Fruit fly (Drosophila melanogaster): Measurements from ENCODE around the gene neo.
A peak's percentile ranks its signal among the peaks of the same experiment; 100 is the strongest.

The neo gene

DNA sequence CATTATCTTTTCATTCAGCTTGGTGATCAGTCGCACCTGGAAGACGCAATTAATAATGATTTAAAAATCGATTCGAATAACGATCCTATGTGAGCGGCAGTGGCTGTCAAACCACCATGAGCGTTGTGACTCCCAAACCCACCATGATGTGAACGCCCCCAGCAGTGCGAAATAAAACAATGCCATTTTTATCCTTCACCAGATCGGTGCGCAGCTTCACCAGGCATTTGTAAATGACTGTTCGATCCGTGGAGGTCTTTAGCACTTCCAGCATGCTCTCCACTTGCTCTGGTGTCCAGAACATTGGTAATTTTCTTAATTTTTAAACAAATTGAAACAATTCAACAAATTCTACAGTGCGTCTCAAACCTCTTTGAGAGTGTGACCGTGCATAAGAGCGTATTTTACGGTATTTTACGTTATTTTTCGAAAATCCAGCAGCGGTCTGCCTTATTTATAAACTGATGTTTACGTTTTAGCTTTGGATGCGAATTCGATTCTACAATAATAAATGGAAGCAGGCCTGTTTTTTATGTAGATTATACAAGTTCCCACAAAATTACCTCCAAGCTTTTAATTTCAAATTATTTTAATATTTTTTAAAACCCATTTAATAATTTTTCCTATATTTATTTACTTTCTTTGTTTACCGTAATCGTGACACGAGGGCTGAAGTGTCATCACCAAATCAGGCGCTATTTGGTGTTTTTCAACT, 19.8 kb upstream of the neo start, which contains the start of the genes Rnb and Drice (continued):
- no peak for TF ChIP-seq D19B (GFP tag; optimal IDR thresholded peaks at IDR 0.05)
- TF ChIP-seq Vsx1 (GFP tag; optimal IDR thresholded peaks at IDR 0.05): no peak
- TF ChIP-seq odd (GFP tag; optimal IDR thresholded peaks at IDR 0.05): no peak
- TF ChIP-seq dm (GFP tag; optimal IDR thresholded peaks at IDR 0.05): no peak
- TF ChIP-seq CG3281 (GFP tag; optimal IDR thresholded peaks at IDR 0.05): peak; percentile 56
- TF ChIP-seq Hmx (GFP tag; optimal IDR thresholded peaks at IDR 0.05): no peak
- TF ChIP-seq CG2129 (GFP tag; IDR thresholded peaks at IDR 0.05; ENCODE audit: partially characterized antibody): peak; percentile 63
- no peak for TF ChIP-seq pita (GFP tag; optimal IDR thresholded peaks at IDR 0.05)
- peak; percentile 27; the same call in 1 of the 3 replicates for TF ChIP-seq Aef1 (GFP tag; IDR thresholded peaks at IDR 0.05)
- TF ChIP-seq PHDP (tag; optimal IDR thresholded peaks at IDR 0.05): no peak
- TF ChIP-seq Oaz (GFP tag; IDR thresholded peaks at IDR 0.05): no peak
- TF ChIP-seq cas (GFP tag; IDR thresholded peaks at IDR 0.05): no peak
- no peak for TF ChIP-seq prd (optimal IDR thresholded peaks at IDR 0.05)
- peak; percentile 55 for TF ChIP-seq prd (GFP tag; IDR thresholded peaks at IDR 0.05)
- TF ChIP-seq gsb (GFP tag; IDR thresholded peaks at IDR 0.05): no peak
- no peak for TF ChIP-seq Dip2 (GFP tag; IDR thresholded peaks at IDR 0.05)
- 0 out of 2 replicates have a peak, but pooled peaks have one; percentile 13 for TF ChIP-seq CG6272 (GFP tag; IDR thresholded peaks at IDR 0.05)
- TF ChIP-seq rib (GFP tag; IDR thresholded peaks at IDR 0.05): no peak
- no peak for TF ChIP-seq CG11695 (GFP tag; IDR thresholded peaks at IDR 0.05)
- peak; percentile 60 for TF ChIP-seq CG6791 (GFP tag; IDR thresholded peaks at IDR 0.05; ENCODE audit: partially characterized antibody)
- peak; percentile 20 for TF ChIP-seq az2 (GFP tag; optimal IDR thresholded peaks at IDR 0.05)
- peak; percentile 53; the same call in 2 of the 3 replicates for TF ChIP-seq dysf (GFP tag; IDR thresholded peaks at IDR 0.05)
- no peak for TF ChIP-seq tll (GFP tag; optimal IDR thresholded peaks at IDR 0.05)
- TF ChIP-seq CG9727 (GFP tag; optimal IDR thresholded peaks at IDR 0.05): peak; percentile 77
- TF ChIP-seq ranshi (GFP tag; IDR thresholded peaks at IDR 0.05): peak; percentile 46; the same call in 1 of the 2 replicates
- TF ChIP-seq mirr (GFP tag; optimal IDR thresholded peaks at IDR 0.05): peak; percentile 14
- TF ChIP-seq CG14710 (tag; optimal IDR thresholded peaks at IDR 0.05): peak; percentile 79
- peak; percentile 57 for TF ChIP-seq slbo (GFP tag; IDR thresholded peaks at IDR 0.05)
- TF ChIP-seq CG18599 (GFP tag; optimal IDR thresholded peaks at IDR 0.05): no peak
- TF ChIP-seq CG13123 (GFP tag; optimal IDR thresholded peaks at IDR 0.05): peak; percentile 43
- TF ChIP-seq CG10267 (tag; optimal IDR thresholded peaks at IDR 0.05): peak; percentile 57
- peak; percentile 6 for TF ChIP-seq stwl (tag; optimal IDR thresholded peaks at IDR 0.05)
- no peak for TF ChIP-seq NK7.1 (GFP tag; optimal IDR thresholded peaks at IDR 0.05)
- TF ChIP-seq Mad (GFP tag; optimal IDR thresholded peaks at IDR 0.05): peak; percentile 3
- peak; percentile 32 for TF ChIP-seq CG34376 (GFP tag; optimal IDR thresholded peaks at IDR 0.05)
- TF ChIP-seq crc (GFP tag; optimal IDR thresholded peaks at IDR 0.05): no peak
- peak; percentile 40; the same call in 1 of the 2 replicates for TF ChIP-seq al (GFP tag; IDR thresholded peaks at IDR 0.05)
- TF ChIP-seq E2f2 (GFP tag; IDR thresholded peaks at IDR 0.05): peak; percentile 63
- peak; percentile 31; the same call in 1 of the 3 replicates for TF ChIP-seq Dbx (GFP tag; IDR thresholded peaks at IDR 0.05)
- TF ChIP-seq kah (GFP tag; optimal IDR thresholded peaks at IDR 0.05): peak; percentile 50
- no peak for TF ChIP-seq tup (GFP tag; optimal IDR thresholded peaks at IDR 0.05)
- TF ChIP-seq zfh1 (GFP tag; IDR thresholded peaks at IDR 0.05): 0 out of 3 replicates have a peak, but pooled peaks have one; percentile 36
- peak; percentile 46 for TF ChIP-seq zen (tag; optimal IDR thresholded peaks at IDR 0.05)
- TF ChIP-seq NFAT (GFP tag; IDR thresholded peaks at IDR 0.05): peak; percentile 49; the same call in 1 of the 2 replicates
- no peak for TF ChIP-seq Doc2 (GFP tag; IDR thresholded peaks at IDR 0.05)
- TF ChIP-seq wor (GFP tag; IDR thresholded peaks at IDR 0.05): no peak
- TF ChIP-seq Mes4 (GFP tag; optimal IDR thresholded peaks at IDR 0.05): no peak
- peak; percentile 20 for TF ChIP-seq wek (GFP tag; optimal IDR thresholded peaks at IDR 0.05)
- TF ChIP-seq CG7556 (GFP tag; optimal IDR thresholded peaks at IDR 0.05): no peak
- 0 out of 2 replicates have a peak, but pooled peaks have one; percentile 22 for TF ChIP-seq nerfin-2 (GFP tag; IDR thresholded peaks at IDR 0.05; ENCODE audit: partially characterized antibody)

Data from whole organism, embryonic.